Fruit fly (Drosophila melanogaster) Kc167 (cell line): ENCODE results near the gene Syx16.

Source experiments
- Myc ChIP-seq: fragments of >200 bp; optimal IDR thresholded peaks from 2 replicates; lab custom pipeline; 2017; ENCODE audit warnings: missing external identifiers
- Sin3A ChIP-seq: fragments of >200 bp; optimal IDR thresholded peaks from 2 replicates; lab custom pipeline; 2018; ENCODE audit warnings: missing external identifiers
- h ChIP-seq: fragments of >200 bp; optimal IDR thresholded peaks from 3 replicates; lab custom pipeline; 2018; ENCODE audit warnings: missing external identifiers
- insv ChIP-seq: fragments of >200 bp; optimal IDR thresholded peaks from 3 replicates; lab custom pipeline; 2018; ENCODE audit warnings: missing external identifiers
- psq ChIP-seq: fragments of >200 bp; optimal IDR thresholded peaks from 2 replicates; lab custom pipeline; 2017; ENCODE audit warnings: missing external identifiers

- TF ChIP-seq insv: no peak
- TF ChIP-seq psq (lab: Kevin White, UChicago): no peak
- TF ChIP-seq h (lab: Kevin White, UChicago): no peak
- TF ChIP-seq Myc (lab: Kevin White, UChicago): no peak
- no peak for TF ChIP-seq Sin3A (lab: Kevin White, UChicago)
These were observed 21.9 kb upstream of the Syx16 start, which contains the start of gene Obp19a for dm6 chrX:20415444-20415843.
